Worm (Caenorhabditis elegans): ENCODE results near the gene msp-57.

- TF ChIP-seq mls-2 (tag; optimal IDR thresholded peaks at IDR 0.05) (no peak), elt-3 (tag; optimal IDR thresholded peaks at IDR 0.05) (no peak), ztf-11 (tag; optimal IDR thresholded peaks at IDR 0.05) (no peak), mep-1 (tag; optimal IDR thresholded peaks at IDR 0.05) (no peak), unc-62 (GFP tag; optimal IDR thresholded peaks at IDR 0.05) (no peak), nhr-237 (tag; optimal IDR thresholded peaks at IDR 0.05) (no peak), nhr-28 (tag; optimal IDR thresholded peaks at IDR 0.05) (no peak), hlh-1 (tag; optimal IDR thresholded peaks at IDR 0.05) (no peak), ceh-83 (GFP tag; optimal IDR thresholded peaks at IDR 0.05) (no peak), nhr-76 (tag; optimal IDR thresholded peaks at IDR 0.05) (no peak), sem-2 (GFP tag; optimal IDR thresholded peaks at IDR 0.05) (no peak), ceh-39 (tag; optimal IDR thresholded peaks at IDR 0.05) (no peak), nhr-12 (tag; optimal IDR thresholded peaks at IDR 0.05) (no peak), zip-8 (tag; optimal IDR thresholded peaks at IDR 0.05) (no peak)
These were observed 31.0 kb upstream of the msp-57 start for ce11 chrIV:5031346-5031745.

All from whole organism, mixed stage, embryonic.